Worm (Caenorhabditis elegans): ENCODE results near the gene perm-2.

perm-2 gene

DNA sequence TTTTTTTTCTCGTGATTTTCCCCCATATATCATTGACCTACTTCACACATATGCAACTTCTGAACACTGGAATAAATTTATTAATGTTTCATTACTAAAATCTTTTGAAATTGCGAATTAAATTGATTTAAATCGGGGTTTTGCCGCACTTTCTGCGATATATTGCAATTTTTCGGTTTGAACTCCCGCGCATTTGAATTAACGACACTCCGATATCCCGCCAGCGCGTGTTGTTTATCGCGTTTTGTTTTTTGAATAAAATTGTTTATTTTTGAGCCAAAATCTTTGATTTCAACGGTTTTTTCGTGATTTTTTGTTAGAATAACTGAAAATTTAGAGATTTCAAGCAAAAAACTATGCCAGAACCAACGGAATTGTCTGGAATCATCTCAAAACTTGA lies 51.1 kb downstream of the perm-2 start, which contains the start of gene Y104H12D.2 (continued):
- TF ChIP-seq unc-130 (tag; optimal IDR thresholded peaks at IDR 0.05): peak; percentile 2
- no peak for TF ChIP-seq nhr-84 (tag; optimal IDR thresholded peaks at IDR 0.05)
- TF ChIP-seq jun-1 (tag; optimal IDR thresholded peaks at IDR 0.05): no peak
- no peak for TF ChIP-seq ceh-90 (tag; optimal IDR thresholded peaks at IDR 0.05)
- no peak for TF ChIP-seq nhr-237 (tag; optimal IDR thresholded peaks at IDR 0.05)
- TF ChIP-seq ztf-11 (tag; optimal IDR thresholded peaks at IDR 0.05): no peak
- no peak for TF ChIP-seq hlh-17 (GFP tag; optimal IDR thresholded peaks at IDR 0.05; ENCODE audit: borderline replicate concordance)
- no peak for TF ChIP-seq sox-4 (tag; optimal IDR thresholded peaks at IDR 0.05)
- no peak for TF ChIP-seq dsc-1 (tag; optimal IDR thresholded peaks at IDR 0.05)
- peak; percentile 49 for TF ChIP-seq mep-1 (tag; optimal IDR thresholded peaks at IDR 0.05)
- TF ChIP-seq irx-1 (tag; optimal IDR thresholded peaks at IDR 0.05): peak; percentile 19
- no peak for TF ChIP-seq C16A3.4 (tag; optimal IDR thresholded peaks at IDR 0.05)
- no peak for TF ChIP-seq hpl-2 (GFP tag; optimal IDR thresholded peaks at IDR 0.05)
- no peak for TF ChIP-seq fkh-10 (GFP tag; optimal IDR thresholded peaks at IDR 0.05)
- TF ChIP-seq egl-27 (tag; optimal IDR thresholded peaks at IDR 0.05): no peak
- TF ChIP-seq alr-1 (tag; optimal IDR thresholded peaks at IDR 0.05; ENCODE audit: borderline replicate concordance): no peak
- TF ChIP-seq tbx-2 (tag; optimal IDR thresholded peaks at IDR 0.05): peak; percentile 28
- TF ChIP-seq nhr-85 (tag): peak; percentile 41
- peak; percentile 88 to 95 (median 94) for TF ChIP-seq dpl-1 (GFP tag; optimal IDR thresholded peaks at IDR 0.05)
- TF ChIP-seq fkh-4 (tag; optimal IDR thresholded peaks at IDR 0.05; ENCODE audit: borderline replicate concordance): no peak
- TF ChIP-seq nhr-71 (tag; optimal IDR thresholded peaks at IDR 0.05): no peak
- no peak for TF ChIP-seq ces-1 (GFP tag; optimal IDR thresholded peaks at IDR 0.05)
- TF ChIP-seq sup-37 (GFP tag; optimal IDR thresholded peaks at IDR 0.05): no peak
- TF ChIP-seq fos-1 (tag; optimal IDR thresholded peaks at IDR 0.05): no peak
- TF ChIP-seq swsn-7 (tag; optimal IDR thresholded peaks at IDR 0.05): no peak
- no peak for TF ChIP-seq nhr-20 (tag; optimal IDR thresholded peaks at IDR 0.05)
- no peak for TF ChIP-seq ets-5 (GFP tag; IDR thresholded peaks at IDR 0.05)
- no peak for TF ChIP-seq lin-15B (tag; optimal IDR thresholded peaks at IDR 0.05)
- no peak for TF ChIP-seq mab-9 (GFP tag; IDR thresholded peaks at IDR 0.05)
- no peak for TF ChIP-seq nhr-76 (tag; optimal IDR thresholded peaks at IDR 0.05)
- TF ChIP-seq ztf-4 (tag; optimal IDR thresholded peaks at IDR 0.05): no peak
- no peak for TF ChIP-seq Y116A8C.19 (tag; optimal IDR thresholded peaks at IDR 0.05; ENCODE audit: borderline replicate concordance)
- peak; percentile 1 for TF ChIP-seq lin-39 (tag; optimal IDR thresholded peaks at IDR 0.05)
- TF ChIP-seq snu-23 (GFP tag; optimal IDR thresholded peaks at IDR 0.05): peak; percentile 60
- no peak for TF ChIP-seq F16B12.6 (tag; optimal IDR thresholded peaks at IDR 0.05)
- no peak for TF ChIP-seq sptf-1 (tag; optimal IDR thresholded peaks at IDR 0.05)
- TF ChIP-seq ceh-63 (GFP tag; optimal IDR thresholded peaks at IDR 0.05): no peak
- TF ChIP-seq nhr-12 (tag; optimal IDR thresholded peaks at IDR 0.05): no peak
- peak; percentile 44 for TF ChIP-seq lin-13 (GFP tag; optimal IDR thresholded peaks at IDR 0.05)
- peak; percentile 38 for TF ChIP-seq C04F5.9 (tag; optimal IDR thresholded peaks at IDR 0.05)

Measured in whole organism, L1 larva.